Fruit fly (Drosophila melanogaster): ENCODE measurements around the gene AdipoR.

The AdipoR gene

dm6 chr3R:22595293-22595868, 47.7 kb upstream of the AdipoR start (continued):
- no peak for TF ChIP-seq schlank (tag; optimal IDR thresholded peaks at IDR 0.05)
- no peak for TF ChIP-seq Side (GFP tag; optimal IDR thresholded peaks at IDR 0.05)
- TF ChIP-seq CG3838 (GFP tag; optimal IDR thresholded peaks at IDR 0.05): no peak
- TF ChIP-seq H2.0 (GFP tag; IDR thresholded peaks at IDR 0.05): no peak
- no peak for TF ChIP-seq bsh (GFP tag; optimal IDR thresholded peaks at IDR 0.05)
- no peak for TF ChIP-seq crol (GFP tag; IDR thresholded peaks at IDR 0.05)
- TF ChIP-seq chm (GFP tag; IDR thresholded peaks at IDR 0.05): no peak
- TF ChIP-seq CG11247 (GFP tag; IDR thresholded peaks at IDR 0.05): no peak
- TF ChIP-seq CG13894 (tag; optimal IDR thresholded peaks at IDR 0.05): no peak
- no peak for TF ChIP-seq p53 (GFP tag; optimal IDR thresholded peaks at IDR 0.05)
- no peak for TF ChIP-seq Dll (GFP tag; IDR thresholded peaks at IDR 0.05; ENCODE audit: partially characterized antibody)
- no peak for TF ChIP-seq tgo (GFP tag; IDR thresholded peaks at IDR 0.05)
- no peak for TF ChIP-seq gcm (GFP tag; optimal IDR thresholded peaks at IDR 0.05)
- TF ChIP-seq cas (GFP tag; IDR thresholded peaks at IDR 0.05): no peak
- TF ChIP-seq Med (GFP tag): peak; percentile 59
- no peak for TF ChIP-seq Chrac-16 (GFP tag; optimal IDR thresholded peaks at IDR 0.05)
- no peak for TF ChIP-seq CG7372 (GFP tag; IDR thresholded peaks at IDR 0.05)
- TF ChIP-seq CG1024 (GFP tag; IDR thresholded peaks at IDR 0.05): no peak
- TF ChIP-seq ap (GFP tag; IDR thresholded peaks at IDR 0.05): no peak
- no peak for TF ChIP-seq CG13624 (GFP tag; optimal IDR thresholded peaks at IDR 0.05)
- peak; percentile 71 for TF ChIP-seq sens (GFP tag)
- TF ChIP-seq fu2 (GFP tag; optimal IDR thresholded peaks at IDR 0.05): no peak
- no peak for TF ChIP-seq CG9817 (tag; optimal IDR thresholded peaks at IDR 0.05)
- TF ChIP-seq Blimp-1 (GFP tag; optimal IDR thresholded peaks at IDR 0.05): no peak
- TF ChIP-seq ci (GFP tag; IDR thresholded peaks at IDR 0.05): no peak
- no peak for TF ChIP-seq CG16863 (GFP tag; optimal IDR thresholded peaks at IDR 0.05)
- TF ChIP-seq HLHmδ (GFP tag; optimal IDR thresholded peaks at IDR 0.05): no peak
- TF ChIP-seq BtbVII (GFP tag; optimal IDR thresholded peaks at IDR 0.05): no peak
- no peak for TF ChIP-seq CG2202 (tag; optimal IDR thresholded peaks at IDR 0.05)
- TF ChIP-seq nom (GFP tag; optimal IDR thresholded peaks at IDR 0.05): no peak
- TF ChIP-seq HmgZ (tag; optimal IDR thresholded peaks at IDR 0.05): peak; percentile 30
- no peak for TF ChIP-seq seq (GFP tag; IDR thresholded peaks at IDR 0.05)
- no peak for TF ChIP-seq row (GFP tag; IDR thresholded peaks at IDR 0.05)
- TF ChIP-seq CG8290 (GFP tag; optimal IDR thresholded peaks at IDR 0.05): no peak
- peak in 1 of 2 experiments; percentile 5 for TF ChIP-seq CG8290 (tag; optimal IDR thresholded peaks at IDR 0.05)
- no peak for TF ChIP-seq CG16813 (GFP tag; IDR thresholded peaks at IDR 0.05; ENCODE audit: partially characterized antibody)
- TF ChIP-seq bcd (GFP tag; optimal IDR thresholded peaks at IDR 0.05): no peak
- TF ChIP-seq MTF-1 (GFP tag; optimal IDR thresholded peaks at IDR 0.05; ENCODE audit: borderline replicate concordance): no peak
- no peak for TF ChIP-seq Sin3A (optimal IDR thresholded peaks at IDR 0.05)
- no peak for TF ChIP-seq Deaf1 (tag; optimal IDR thresholded peaks at IDR 0.05)
- TF ChIP-seq so (GFP tag; IDR thresholded peaks at IDR 0.05): no peak
- no peak for TF ChIP-seq toy (GFP tag; IDR thresholded peaks at IDR 0.05)
- peak; percentile 38 for TF ChIP-seq CG15514 (GFP tag; optimal IDR thresholded peaks at IDR 0.05)
- peak; percentile 88 for TF ChIP-seq sug (tag; optimal IDR thresholded peaks at IDR 0.05)
- TF ChIP-seq gce (GFP tag; IDR thresholded peaks at IDR 0.05): no peak
- TF ChIP-seq br (optimal IDR thresholded peaks at IDR 0.05): no peak
- TF ChIP-seq NfI (GFP tag; optimal IDR thresholded peaks at IDR 0.05): no peak
- TF ChIP-seq twi (tag; optimal IDR thresholded peaks at IDR 0.05): no peak
- no peak for TF ChIP-seq Mes4 (GFP tag; optimal IDR thresholded peaks at IDR 0.05)
- no peak for TF ChIP-seq CkIIα-i1 (GFP tag; IDR thresholded peaks at IDR 0.05)
- TF ChIP-seq pfk (GFP tag; optimal IDR thresholded peaks at IDR 0.05): no peak
- TF ChIP-seq Bgb (GFP tag; IDR thresholded peaks at IDR 0.05; ENCODE audit: partially characterized antibody): no peak
- no peak for TF ChIP-seq CG7786 (GFP tag; optimal IDR thresholded peaks at IDR 0.05)
